Fruit fly (Drosophila melanogaster) whole organism, embryonic: ENCODE results near the gene schlank.

Experiments
- B-H1 ChIP-seq: fragments of 200-800 bp; sonication (Bioruptor generic); IDR thresholded peaks from 3 replicates; pipeline ENCODE4 v1.3.6; 2022; ENCODE audit warnings: missing biosample characterization, missing genetic modification characterization
- CG10366 ChIP-seq: fragments of 200-800 bp; sonication (Bioruptor generic); IDR thresholded peaks from 2 replicates; pipeline ENCODE4 v1.3.6; 2022; ENCODE audit warnings: missing biosample characterization, missing genetic modification characterization
- CG11695 ChIP-seq: fragments of 200-800 bp; sonication (Bioruptor generic); IDR thresholded peaks from 3 replicates; pipeline ENCODE4 v1.3.6; 2022; ENCODE audit warnings: missing biosample characterization, missing genetic modification characterization
- CG13287 ChIP-seq: fragments of 200-800 bp; sonication (Bioruptor generic); IDR thresholded peaks from 2 replicates; pipeline ENCODE4 v1.3.6; 2022; ENCODE audit warnings: missing biosample characterization, missing genetic modification characterization; ENCODE audit not compliant: partially characterized antibody
- CG14014 ChIP-seq: fragments of 200-800 bp; sonication (Bioruptor generic); IDR thresholded peaks from 2 replicates; pipeline ENCODE4 v1.3.6; 2022; ENCODE audit warnings: missing biosample characterization, missing genetic modification characterization
- CG15514 ChIP-seq: fragments of 200-800 bp; sonication (Bioruptor generic); optimal IDR thresholded peaks from 3 replicates; lab custom pipeline; 2017; ENCODE audit warnings: missing biosample characterization, missing genetic modification characterization, mild to moderate bottlenecking, moderate library complexity, missing genetic modification reagents
- CG15601 ChIP-seq: fragments of 200-800 bp; sonication (Bioruptor generic); optimal IDR thresholded peaks from 3 replicates; lab custom pipeline; 2019; ENCODE audit warnings: missing biosample characterization, mild to moderate bottlenecking, missing genetic modification characterization, moderate library complexity
- CG15696 ChIP-seq: fragments of 200-800 bp; sonication (Bioruptor generic); optimal IDR thresholded peaks from 2 replicates; lab custom pipeline; 2019; ENCODE audit warnings: missing biosample characterization, mild to moderate bottlenecking, missing genetic modification characterization, moderate library complexity
- CG16863 ChIP-seq: fragments of 200-800 bp; sonication (Bioruptor generic); optimal IDR thresholded peaks from 3 replicates; lab custom pipeline; 2016; ENCODE audit warnings: missing biosample characterization, missing genetic modification characterization
- CG18262 ChIP-seq: fragments of 200-800 bp; optimal IDR thresholded peaks from 3 replicates; lab custom pipeline; 2019; ENCODE audit warnings: missing biosample characterization, mild to moderate bottlenecking, missing genetic modification characterization, moderate library complexity
- CG2712 ChIP-seq: fragments of 200-800 bp; optimal IDR thresholded peaks from 3 replicates; lab custom pipeline; 2019; ENCODE audit warnings: missing biosample characterization, mild to moderate bottlenecking, missing genetic modification characterization, moderate library complexity
- CG30020 ChIP-seq: fragments of 200-800 bp; optimal IDR thresholded peaks from 2 replicates; lab custom pipeline; 2019; ENCODE audit warnings: missing biosample characterization, mild to moderate bottlenecking, missing genetic modification characterization, moderate library complexity
- CG3065 ChIP-seq: fragments of 200-800 bp; sonication (Bioruptor generic); optimal IDR thresholded peaks from 2 replicates; lab custom pipeline; 2016; ENCODE audit warnings: missing biosample characterization, missing genetic modification characterization
- CG31365 ChIP-seq: fragments of 200-800 bp; sonication (Bioruptor generic); optimal IDR thresholded peaks from 2 replicates; lab custom pipeline; 2018; ENCODE audit warnings: missing biosample characterization, mild to moderate bottlenecking, missing genetic modification characterization
- CG32767 ChIP-seq: fragments of 200-800 bp; sonication (Bioruptor generic); IDR thresholded peaks from 2 replicates; pipeline ENCODE4 v1.3.6; 2022; ENCODE audit warnings: missing biosample characterization, missing genetic modification characterization
- CG4360 ChIP-seq: fragments of 200-800 bp; sonication (Bioruptor generic); IDR thresholded peaks from 2 replicates; pipeline ENCODE4 v1.3.6; 2022; ENCODE audit warnings: missing biosample characterization, missing genetic modification characterization
- CG4707 ChIP-seq: fragments of 200-800 bp; sonication (Bioruptor generic); optimal IDR thresholded peaks from 2 replicates; lab custom pipeline; 2018; ENCODE audit warnings: missing biosample characterization, mild to moderate bottlenecking, missing genetic modification characterization, moderate library complexity
- CG5953 ChIP-seq: fragments of 200-800 bp; sonication (Bioruptor generic); IDR thresholded peaks from 2 replicates; pipeline ENCODE4 v1.3.6; 2022; ENCODE audit warnings: missing biosample characterization, missing genetic modification characterization
- CG7745 ChIP-seq: fragments of 200-800 bp; sonication (Bioruptor generic); optimal IDR thresholded peaks from 2 replicates; lab custom pipeline; 2018; ENCODE audit warnings: missing biosample characterization, mild to moderate bottlenecking, missing genetic modification characterization, moderate library complexity
- CG7839 ChIP-seq: fragments of 200-800 bp; sonication (Bioruptor generic); optimal IDR thresholded peaks from 3 replicates; lab custom pipeline; 2018; ENCODE audit warnings: missing biosample characterization, mild to moderate bottlenecking, missing genetic modification characterization, moderate library complexity
- CG7928 ChIP-seq: fragments of 200-800 bp; sonication (Bioruptor generic); optimal IDR thresholded peaks from 2 replicates; lab custom pipeline; 2017; ENCODE audit warnings: missing biosample characterization, mild to moderate bottlenecking, missing genetic modification characterization
- CG9797 ChIP-seq: fragments of 200-800 bp; sonication (Bioruptor generic); optimal IDR thresholded peaks from 3 replicates; lab custom pipeline; 2018; ENCODE audit warnings: missing biosample characterization, mild to moderate bottlenecking, missing genetic modification characterization
- Chrac-16 ChIP-seq: fragments of 200-800 bp; sonication (Bioruptor generic); optimal IDR thresholded peaks from 3 replicates; lab custom pipeline; 2016; ENCODE audit warnings: missing biosample characterization, missing genetic modification characterization
- CoRest ChIP-seq: fragments of 200-800 bp; sonication (Bioruptor generic); optimal IDR thresholded peaks from 3 replicates; lab custom pipeline; 2018; ENCODE audit warnings: missing biosample characterization, mild to moderate bottlenecking, missing genetic modification characterization, moderate library complexity
- D ChIP-seq, 2 experiments: fragments of 200-800 bp in 1 of 2; fragments of >200 bp in 1 of 2; sonication (Bioruptor generic) in 1 of 2; optimal IDR thresholded peaks; 2 replicates in 1 of 2; 3 replicates in 1 of 2; lab custom pipeline; 2017; ENCODE audit warnings: mild to moderate bottlenecking in 1 of 2, missing biosample characterization in 1 of 2, missing genetic modification characterization in 1 of 2, missing genetic modification reagents in 1 of 2
- Doc2 ChIP-seq: fragments of 200-800 bp; sonication (Bioruptor generic); IDR thresholded peaks from 2 replicates; pipeline ENCODE4 v1.3.6; 2022; ENCODE audit warnings: missing biosample characterization, missing genetic modification characterization
- Elba2 ChIP-seq: fragments of 200-800 bp; sonication (Bioruptor generic); optimal IDR thresholded peaks from 3 replicates; lab custom pipeline; 2016; ENCODE audit warnings: missing biosample characterization, missing genetic modification characterization
- HLH4C ChIP-seq: fragments of 200-800 bp; sonication (Bioruptor generic); IDR thresholded peaks from 3 replicates; pipeline ENCODE4 v1.3.6; 2022; ENCODE audit warnings: missing biosample characterization, missing genetic modification characterization; ENCODE audit not compliant: partially characterized antibody
- Hr51 ChIP-seq, 2 experiments: fragments of 200-800 bp; sonication (Bioruptor generic); optimal IDR thresholded peaks; 2 replicates in 1 of 2; 3 replicates in 1 of 2; lab custom pipeline; 2016 to 2018; ENCODE audit warnings: missing biosample characterization in 2 of 2, missing genetic modification characterization in 2 of 2, mild to moderate bottlenecking in 1 of 2, moderate library complexity in 1 of 2
- Myb ChIP-seq: fragments of 200-800 bp; sonication (Bioruptor generic); optimal IDR thresholded peaks from 2 replicates; lab custom pipeline; 2016; ENCODE audit warnings: missing biosample characterization, missing genetic modification characterization
- Sry-δ ChIP-seq: fragments of 200-800 bp; sonication (Bioruptor generic); optimal IDR thresholded peaks from 2 replicates; lab custom pipeline; 2016; ENCODE audit warnings: missing biosample characterization, missing genetic modification characterization
- ab ChIP-seq: fragments of 200-800 bp; sonication (Bioruptor generic); optimal IDR thresholded peaks from 2 replicates; lab custom pipeline; 2016; ENCODE audit warnings: missing biosample characterization, missing genetic modification characterization
- ap ChIP-seq: fragments of 200-800 bp; sonication (Bioruptor generic); IDR thresholded peaks from 2 replicates; pipeline ENCODE4 v1.3.6; 2022; ENCODE audit warnings: missing biosample characterization, missing genetic modification characterization
- ato ChIP-seq: fragments of 200-800 bp; sonication (Bioruptor generic); IDR thresholded peaks from 2 replicates; pipeline ENCODE4 v1.3.6; 2022; ENCODE audit warnings: missing biosample characterization, missing genetic modification characterization; ENCODE audit not compliant: partially characterized antibody
- chinmo ChIP-seq: fragments of 200-800 bp; sonication (Bioruptor generic); IDR thresholded peaks from 4 replicates; pipeline ENCODE4 v1.3.6; 2022; ENCODE audit warnings: missing biosample characterization, missing genetic modification characterization; ENCODE audit not compliant: partially characterized antibody
- da ChIP-seq: fragments of 200-800 bp; sonication (Bioruptor generic); optimal IDR thresholded peaks from 2 replicates; lab custom pipeline; 2016; ENCODE audit warnings: missing biosample characterization, missing genetic modification characterization
- dati ChIP-seq: fragments of 200-800 bp; sonication (Bioruptor generic); IDR thresholded peaks from 2 replicates; pipeline ENCODE4 v1.3.6; 2022; ENCODE audit warnings: missing biosample characterization, missing genetic modification characterization
- dimm ChIP-seq: fragments of 200-800 bp; sonication (Bioruptor generic); IDR thresholded peaks from 2 replicates; pipeline ENCODE4 v1.3.6; 2022; ENCODE audit warnings: missing biosample characterization, missing genetic modification characterization
- fd96Cb ChIP-seq: fragments of 200-800 bp; sonication (Bioruptor generic); optimal IDR thresholded peaks from 2 replicates; lab custom pipeline; 2018; ENCODE audit warnings: missing biosample characterization, mild to moderate bottlenecking, missing genetic modification characterization, moderate library complexity
- knrl ChIP-seq: fragments of 200-800 bp; sonication (Bioruptor generic); IDR thresholded peaks from 3 replicates; pipeline ENCODE4 v1.3.6; 2022; ENCODE audit warnings: missing biosample characterization, missing genetic modification characterization; ENCODE audit not compliant: partially characterized antibody
- nerfin-2 ChIP-seq: fragments of 200-800 bp; sonication (Bioruptor generic); IDR thresholded peaks from 2 replicates; pipeline ENCODE4 v1.3.6; 2022; ENCODE audit warnings: missing biosample characterization, missing genetic modification characterization; ENCODE audit not compliant: partially characterized antibody
- repo ChIP-seq: fragments of 200-800 bp; sonication (Bioruptor generic); optimal IDR thresholded peaks from 2 replicates; lab custom pipeline; 2016; ENCODE audit warnings: missing biosample characterization, missing genetic modification characterization
- run ChIP-seq: fragments of 200-800 bp; sonication (Bioruptor generic); optimal IDR thresholded peaks from 3 replicates; lab custom pipeline; 2018; ENCODE audit warnings: missing biosample characterization, mild to moderate bottlenecking, missing genetic modification characterization
- slbo ChIP-seq: fragments of 200-800 bp; sonication (Bioruptor generic); IDR thresholded peaks from 2 replicates; pipeline ENCODE4 v1.3.6; 2022; ENCODE audit warnings: missing biosample characterization, missing genetic modification characterization
- stc ChIP-seq: fragments of 200-800 bp; sonication (Bioruptor generic); IDR thresholded peaks from 2 replicates; pipeline ENCODE4 v1.3.6; 2022; ENCODE audit warnings: missing biosample characterization, missing genetic modification characterization
- tap ChIP-seq: fragments of 200-800 bp; optimal IDR thresholded peaks from 3 replicates; lab custom pipeline; 2019; ENCODE audit warnings: missing biosample characterization, mild to moderate bottlenecking, missing genetic modification characterization, moderate library complexity
- trem ChIP-seq: fragments of 200-800 bp; optimal IDR thresholded peaks from 3 replicates; lab custom pipeline; 2019; ENCODE audit warnings: missing biosample characterization, mild to moderate bottlenecking, missing genetic modification characterization, moderate library complexity
- tx ChIP-seq: fragments of 200-800 bp; sonication (Bioruptor generic); optimal IDR thresholded peaks from 2 replicates; lab custom pipeline; 2016; ENCODE audit warnings: missing biosample characterization, missing genetic modification characterization
- vfl ChIP-seq: fragments of 200-800 bp; sonication (Bioruptor generic); optimal IDR thresholded peaks from 2 replicates; lab custom pipeline; 2016; ENCODE audit warnings: missing biosample characterization, missing genetic modification characterization
- zfh2 ChIP-seq: fragments of 200-800 bp; sonication (Bioruptor generic); optimal IDR thresholded peaks from 2 replicates; lab custom pipeline; 2016; ENCODE audit warnings: missing biosample characterization, missing genetic modification characterization

Gene schlank

DNA sequence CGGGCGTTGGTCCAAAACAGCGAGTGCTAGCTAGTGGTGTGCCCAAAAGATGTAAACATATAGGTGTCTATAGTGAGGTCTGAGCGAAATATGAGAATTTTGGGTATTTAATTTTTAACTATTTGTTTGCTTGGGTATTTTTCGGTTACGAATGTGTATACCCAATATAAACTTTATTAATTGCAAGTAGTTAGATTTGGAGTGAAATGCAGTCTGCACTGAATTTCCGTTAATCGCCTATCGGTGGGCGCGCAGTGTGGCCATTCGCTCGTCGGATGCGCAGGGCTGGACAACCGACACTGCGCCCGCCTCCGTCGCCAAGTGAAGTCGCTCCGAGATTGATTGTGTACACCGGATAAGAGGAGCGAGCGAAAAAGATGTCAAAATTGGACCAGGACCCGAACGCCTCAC lies 28.1 kb upstream of the schlank start, which contains the start of the genes CG15891 and CG3815 (continued):
- TF ChIP-seq stc (GFP tag; lab: Robert Waterston, UW) (no peak), trem (tag; lab: Kevin White, UChicago) (peak; percentile 62), zfh2 (GFP tag; lab: Kevin White, UChicago) (peak; percentile 72), CG18262 (tag; lab: Kevin White, UChicago) (peak; percentile 48), CG15696 (peak; percentile 56), CG10366 (GFP tag; lab: Robert Waterston, UW) (peak; percentile 43; the same call in 1 of the 2 replicates), CG5953 (no peak), Elba2 (GFP tag; lab: Kevin White, UChicago) (no peak), da (GFP tag; lab: Kevin White, UChicago) (no peak), CG14014 (GFP tag; lab: Robert Waterston, UW) (peak; percentile 58), CoRest (tag; lab: Kevin White, UChicago) (peak; percentile 77), CG15514 (GFP tag; lab: Kevin White, UChicago) (peak; percentile 82), CG32767 (0 out of 2 replicates have a peak, but pooled peaks have one; percentile 28), CG30020 (tag; lab: Kevin White, UChicago) (peak; percentile 66), knrl (GFP tag; lab: Robert Waterston, UW) (peak; percentile 59; the same call in 2 of the 3 replicates), Chrac-16 (peak; percentile 31), tx (GFP tag; lab: Kevin White, UChicago) (peak; percentile 28), CG15601 (tag; lab: Kevin White, UChicago) (no peak), ap (GFP tag; lab: Robert Waterston, UW) (no peak), chinmo (GFP tag; lab: Robert Waterston, UW) (0 out of 4 replicates have a peak, but pooled peaks have one; percentile 34), fd96Cb (tag; lab: Kevin White, UChicago) (no peak), D (optimal IDR thresholded peaks at IDR 0.05; lab: Kevin White, UChicago) (no peak), D (GFP tag; optimal IDR thresholded peaks at IDR 0.05; lab: Kevin White, UChicago) (no peak), CG7745 (tag; lab: Kevin White, UChicago) (no peak), CG4707 (GFP tag; lab: Kevin White, UChicago) (no peak), Sry-δ (GFP tag; lab: Kevin White, UChicago) (peak; percentile 71), CG3065 (GFP tag; lab: Kevin White, UChicago) (no peak), Doc2 (GFP tag; lab: Robert Waterston, UW) (no peak), CG11695 (GFP tag; lab: Robert Waterston, UW) (no peak), B-H1 (GFP tag; lab: Robert Waterston, UW) (no peak), slbo (GFP tag; lab: Robert Waterston, UW) (peak; percentile 69), dati (GFP tag; lab: Robert Waterston, UW) (no peak), nerfin-2 (GFP tag; lab: Robert Waterston, UW) (peak; percentile 54), CG7839 (tag; lab: Kevin White, UChicago) (peak; percentile 66), dimm (no peak), CG31365 (tag; lab: Kevin White, UChicago) (no peak), CG9797 (GFP tag; lab: Kevin White, UChicago) (peak; percentile 80), CG7928 (peak; percentile 93), repo (GFP tag; lab: Kevin White, UChicago) (peak; percentile 4), CG4360 (no peak), CG2712 (tag; lab: Kevin White, UChicago) (peak; percentile 67), ab (GFP tag; lab: Kevin White, UChicago) (no peak), CG16863 (no peak), ato (no peak), HLH4C (0 out of 3 replicates have a peak, but pooled peaks have one; percentile 35), vfl (GFP tag; lab: Kevin White, UChicago) (no peak), tap (tag; lab: Kevin White, UChicago) (no peak), Myb (GFP tag; lab: Kevin White, UChicago) (peak; percentile 91), Hr51 (GFP tag; optimal IDR thresholded peaks at IDR 0.05; lab: Kevin White, UChicago) (no peak), run (tag; lab: Kevin White, UChicago) (no peak), CG13287 (peak; percentile 51; the same call in 1 of the 2 replicates)
